Worm (Caenorhabditis elegans): Measurements from ENCODE around the gene ceh-33.

ce11 chrV:5274974-5275373 lies 49.5 kb downstream of the ceh-33 start:
- TF ChIP-seq flt-1 (GFP tag; IDR thresholded peaks at IDR 0.05) = no peak
- no peak for TF ChIP-seq ama-1 (optimal IDR thresholded peaks at IDR 0.05)
- no peak for TF ChIP-seq tra-4 (tag; optimal IDR thresholded peaks at IDR 0.05)

All from whole organism, early embryonic.